Worm (Caenorhabditis elegans) whole organism, young adult: ENCODE measurements around the gene smc-4.

Experiments
- C06A6.2 ChIP-seq: fragments of 200-800 bp; sonication (Bioruptor generic); conservative IDR thresholded peaks from 2 replicates; pipeline ENCODE4 v1.3.6; 2022; ENCODE audit warnings: missing genetic modification characterization, missing compliant biosample characterization
- C17E4.6 ChIP-seq: fragments of 200-800 bp; sonication (Bioruptor generic); IDR thresholded peaks from 2 replicates; pipeline ENCODE4 v1.3.6; 2022; ENCODE audit warnings: missing genetic modification reagents, missing genetic modification characterization, missing compliant biosample characterization
- F22D6.2 ChIP-seq: sonication (generic microtip); optimal IDR thresholded peaks from 2 replicates; lab custom pipeline; 2016; ENCODE audit warnings: mild to moderate bottlenecking, missing genetic modification characterization, missing compliant biosample characterization
- F23B12.7 ChIP-seq: sonication (generic microtip); optimal IDR thresholded peaks from 2 replicates; lab custom pipeline; 2017; ENCODE audit warnings: missing genetic modification characterization, mild to moderate bottlenecking, missing compliant biosample characterization, antibody characterized with exemption, moderate library complexity; ENCODE audit not compliant: insufficient read depth
- F39B2.1 ChIP-seq: fragments of 200-800 bp; sonication (Bioruptor generic); IDR thresholded peaks from 2 replicates; pipeline ENCODE4 v1.3.6; 2022; ENCODE audit warnings: missing genetic modification reagents, missing genetic modification characterization, missing compliant biosample characterization
- F49E8.2 ChIP-seq: sonication (generic microtip); optimal IDR thresholded peaks from 3 replicates; lab custom pipeline; 2017; ENCODE audit warnings: missing genetic modification characterization, mild to moderate bottlenecking, missing compliant biosample characterization, antibody characterized with exemption, moderate library complexity; ENCODE audit not compliant: insufficient read depth
- F52B5.7 ChIP-seq: sonication (generic microtip); optimal IDR thresholded peaks from 2 replicates; lab custom pipeline; 2016; ENCODE audit warnings: mild to moderate bottlenecking, missing genetic modification characterization, missing compliant biosample characterization
- F57A8.1 ChIP-seq: fragments of 200-800 bp; sonication (Bioruptor generic); optimal IDR thresholded peaks from 2 replicates; lab custom pipeline; 2018; ENCODE audit warnings: mild to moderate bottlenecking, missing genetic modification characterization, moderate library complexity, missing compliant biosample characterization
- T26A5.8 ChIP-seq: sonication (generic microtip); optimal IDR thresholded peaks from 2 replicates; lab custom pipeline; 2016; ENCODE audit warnings: missing genetic modification characterization, missing compliant biosample characterization
- Y67H2A.10 ChIP-seq: fragments of 200-800 bp; sonication (Bioruptor generic); conservative IDR thresholded peaks from 2 replicates; pipeline ENCODE4 v1.3.6; 2022; ENCODE audit warnings: missing genetic modification reagents, missing genetic modification characterization, missing compliant biosample characterization
- ZK185.1 ChIP-seq: sonication (generic microtip); optimal IDR thresholded peaks from 2 replicates; lab custom pipeline; 2016; ENCODE audit warnings: mild to moderate bottlenecking, missing genetic modification characterization, missing compliant biosample characterization; ENCODE audit not compliant: poor library complexity, severe bottlenecking
- attf-6 ChIP-seq: fragments of 200-800 bp; sonication (Bioruptor generic); IDR thresholded peaks from 2 replicates; pipeline ENCODE4 v1.3.6; 2022; ENCODE audit warnings: missing genetic modification reagents, missing genetic modification characterization, missing compliant biosample characterization
- ceh-58 ChIP-seq: fragments of 200-800 bp; sonication (Bioruptor generic); IDR thresholded peaks from 2 replicates; pipeline ENCODE4 v1.3.6; 2022; ENCODE audit warnings: missing genetic modification characterization, missing compliant biosample characterization
- chd-7 ChIP-seq: sonication (generic microtip); optimal IDR thresholded peaks from 2 replicates; lab custom pipeline; 2016; ENCODE audit warnings: mild to moderate bottlenecking, missing genetic modification characterization, moderate library complexity, missing compliant biosample characterization
- dox-1 ChIP-seq: fragments of 200-800 bp; sonication (Bioruptor generic); IDR thresholded peaks from 2 replicates; pipeline ENCODE4 v1.3.6; 2022; ENCODE audit warnings: missing genetic modification reagents, missing genetic modification characterization, missing compliant biosample characterization
- dpff-1 ChIP-seq: sonication (generic microtip); optimal IDR thresholded peaks from 2 replicates; lab custom pipeline; 2017; ENCODE audit warnings: mild to moderate bottlenecking, missing genetic modification characterization, missing compliant biosample characterization
- fkh-3 ChIP-seq: sonication (generic microtip); optimal IDR thresholded peaks from 2 replicates; lab custom pipeline; 2016; ENCODE audit warnings: mild to moderate bottlenecking, missing genetic modification characterization, missing compliant biosample characterization
- hrde-1 ChIP-seq: sonication (generic microtip); optimal IDR thresholded peaks from 2 replicates; lab custom pipeline; 2016; ENCODE audit warnings: missing genetic modification characterization, mild to moderate bottlenecking, missing compliant biosample characterization, moderate library complexity, missing genotype, missing genetic modification reagents, borderline replicate concordance
- lin-26 ChIP-seq: fragments of 200-800 bp; sonication (Bioruptor generic); IDR thresholded peaks from 2 replicates; pipeline ENCODE4 v1.3.6; 2022; ENCODE audit warnings: missing genetic modification reagents, missing genetic modification characterization, missing compliant biosample characterization
- lin-35 ChIP-seq, 3 experiments: fragments of 150-350 bp in 2 of 3; sonication (generic microtip) in 1 of 3; optimal IDR thresholded peaks; 2 replicates each; lab custom pipeline; 2014 to 2018; ENCODE audit warnings: missing biosample characterization in 3 of 3, missing genetic modification characterization in 3 of 3, missing genetic modification reagents in 3 of 3
- lsy-27 ChIP-seq: sonication (generic microtip); optimal IDR thresholded peaks from 2 replicates; lab custom pipeline; 2017; ENCODE audit warnings: missing genetic modification characterization, mild to moderate bottlenecking, missing compliant biosample characterization, antibody characterized with exemption, missing genotype, borderline replicate concordance; ENCODE audit not compliant: insufficient read depth
- madf-3 ChIP-seq: fragments of 200-800 bp; sonication (Bioruptor generic); IDR thresholded peaks from 2 replicates; pipeline ENCODE4 v1.3.6; 2022; ENCODE audit warnings: missing genetic modification reagents, missing genetic modification characterization, missing compliant biosample characterization
- madf-6 ChIP-seq: fragments of 200-800 bp; sonication (Bioruptor generic); IDR thresholded peaks from 2 replicates; pipeline ENCODE4 v1.3.6; 2022; ENCODE audit warnings: missing genetic modification reagents, missing genetic modification characterization, missing compliant biosample characterization
- nfyb-1 ChIP-seq: fragments of 200-800 bp; sonication (Bioruptor generic); IDR thresholded peaks from 2 replicates; pipeline ENCODE4 v1.3.6; 2022; ENCODE audit warnings: missing genetic modification reagents, missing genetic modification characterization, missing compliant biosample characterization
- nhr-27 ChIP-seq: fragments of 200-800 bp; sonication (Bioruptor generic); optimal IDR thresholded peaks from 2 replicates; lab custom pipeline; 2018; ENCODE audit warnings: mild to moderate bottlenecking, missing genetic modification characterization, moderate library complexity, missing compliant biosample characterization
- rcor-1 ChIP-seq: fragments of 200-800 bp; sonication (Bioruptor generic); IDR thresholded peaks from 2 replicates; pipeline ENCODE4 v1.3.6; 2022; ENCODE audit warnings: missing genetic modification reagents, missing genetic modification characterization, missing compliant biosample characterization
- sdz-38 ChIP-seq: sonication (generic microtip); optimal IDR thresholded peaks from 2 replicates; lab custom pipeline; 2016; ENCODE audit warnings: missing genotype, missing genetic modification characterization, missing compliant biosample characterization
- sptf-2 ChIP-seq: fragments of 200-800 bp; sonication (Bioruptor generic); optimal IDR thresholded peaks from 2 replicates; lab custom pipeline; 2018; ENCODE audit warnings: mild to moderate bottlenecking, missing genetic modification characterization, missing compliant biosample characterization
- tlf-1 ChIP-seq: fragments of 200-800 bp; sonication (Bioruptor generic); optimal IDR thresholded peaks from 2 replicates; lab custom pipeline; 2018; ENCODE audit warnings: mild to moderate bottlenecking, missing genetic modification characterization, missing compliant biosample characterization

smc-4 gene

ce11 chrIII:4581495-4581894 is 5.8 kb upstream of the smc-4 start, which contains the start of gene F35G12.12:
Gene F35G12.12 (plus strand): TSS chrIII:4581795.
- TF ChIP-seq ZK185.1 (tag; lab: Kevin White, UChicago), result no peak
- no peak for TF ChIP-seq fkh-3 (tag; lab: Kevin White, UChicago)
- no peak for TF ChIP-seq sdz-38 (tag; lab: Kevin White, UChicago)
- TF ChIP-seq F57A8.1 (GFP tag; lab: Kevin White, UChicago), result no peak
- TF ChIP-seq Y67H2A.10 (GFP tag; lab: Robert Waterston, UW), result no peak
- no peak for TF ChIP-seq C06A6.2 (GFP tag; lab: Robert Waterston, UW)
- TF ChIP-seq rcor-1 (GFP tag; lab: Robert Waterston, UW), result no peak
- TF ChIP-seq lin-35 (GFP tag; optimal IDR thresholded peaks at IDR 0.05; lab: Kevin White, UChicago), result no peak
- TF ChIP-seq nfyb-1 (GFP tag; lab: Robert Waterston, UW), result no peak

- TF ChIP-seq nfyb-1 (GFP tag; lab: Robert Waterston, UW), result peak; percentile 81
- no peak for TF ChIP-seq F23B12.7 (tag; lab: Kevin White, UChicago)
These were observed 3.2 kb upstream of the smc-4 start, which contains the start of gene F35G12.5 for ce11 chrIII:4584068-4584566. Gene F35G12.5 (plus strand): TSS chrIII:4584118.

ce11 chrIII:4593098-4593697 is 5.9 kb downstream of the smc-4 start, which contains the start of gene erh-2:
Gene erh-2 (plus strand): TSS chrIII:4593231.
- TF ChIP-seq dox-1 (GFP tag; lab: Robert Waterston, UW), result no peak
- TF ChIP-seq C17E4.6 (GFP tag; lab: Robert Waterston, UW), result no peak
- TF ChIP-seq sptf-2 (GFP tag; lab: Kevin White, UChicago), result no peak
- no peak for TF ChIP-seq lsy-27 (tag; lab: Kevin White, UChicago)
- no peak for TF ChIP-seq dpff-1 (tag; lab: Kevin White, UChicago)
- no peak for TF ChIP-seq tlf-1 (GFP tag; lab: Kevin White, UChicago)
- TF ChIP-seq F49E8.2 (tag; lab: Kevin White, UChicago), result peak; percentile 61
- TF ChIP-seq nhr-27 (tag; lab: Kevin White, UChicago), result no peak
- no peak for TF ChIP-seq F52B5.7 (tag; lab: Kevin White, UChicago)
- peak; percentile 35; the same call in 1 of the 2 replicates for TF ChIP-seq madf-6 (GFP tag; lab: Robert Waterston, UW)
- TF ChIP-seq madf-3 (GFP tag; lab: Robert Waterston, UW), result 0 out of 2 replicates have a peak, but pooled peaks have one; percentile 59
- peak in 1 of 3 experiments; percentile 21 for TF ChIP-seq lin-35 (GFP tag; optimal IDR thresholded peaks at IDR 0.05; lab: Kevin White, UChicago)
- TF ChIP-seq F39B2.1 (GFP tag; lab: Robert Waterston, UW), result no peak
- TF ChIP-seq rcor-1 (GFP tag; lab: Robert Waterston, UW), result 0 out of 2 replicates have a peak, but pooled peaks have one; percentile 6
- TF ChIP-seq attf-6, result 0 out of 2 replicates have a peak, but pooled peaks have one; percentile 30

- TF ChIP-seq dox-1 (GFP tag; lab: Robert Waterston, UW), result no peak
- TF ChIP-seq T26A5.8 (tag; lab: Kevin White, UChicago), result no peak
- no peak for TF ChIP-seq F22D6.2 (tag; lab: Kevin White, UChicago)
- TF ChIP-seq, all 124 proteins: peak for 0
These were observed 7.0 kb downstream of the smc-4 start, which contains the start of gene apc-11 for ce11 chrIII:4594324-4594723. Gene apc-11 (minus strand): TSS chrIII:4594424.

ce11 chrIII:4594762-4595523 is 7.6 kb downstream of the smc-4 start:
- TF ChIP-seq ceh-58 (GFP tag; lab: Robert Waterston, UW), result no peak
- TF ChIP-seq chd-7 (tag; lab: Kevin White, UChicago), result no peak
- TF ChIP-seq hrde-1, result no peak
- TF ChIP-seq madf-3 (GFP tag; lab: Robert Waterston, UW), result no peak
- 0 out of 2 replicates have a peak, but pooled peaks have one; percentile 43 for TF ChIP-seq lin-26 (GFP tag; lab: Robert Waterston, UW)
- TF ChIP-seq, all 124 proteins: peak for 1
